Worm (Caenorhabditis elegans): ENCODE data around the gene R11E3.2.

DNA sequence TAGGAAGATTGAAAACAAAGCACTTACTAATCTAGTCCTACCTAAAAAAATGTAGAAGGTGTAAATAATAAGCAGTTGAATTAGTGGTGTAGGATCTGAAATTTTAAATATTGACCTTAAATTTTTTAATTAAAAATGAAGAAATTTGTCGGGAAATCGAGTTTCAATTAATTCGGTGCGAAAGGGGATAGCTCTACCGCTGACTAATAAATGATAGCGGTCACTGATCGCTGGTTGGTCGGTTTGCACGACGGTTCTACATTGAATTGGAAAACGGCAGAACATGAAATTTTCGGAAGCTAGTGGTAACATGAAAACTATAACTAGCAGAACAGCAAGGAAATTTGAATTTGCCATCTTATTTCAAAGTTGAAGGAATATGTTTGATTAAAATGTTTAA lies 8.2 kb downstream of the R11E3.2 start, which contains the start of gene set-15:
- TF ChIP-seq aly-2 (tag; optimal IDR thresholded peaks at IDR 0.05) = no peak
- TF ChIP-seq nhr-11 (tag; optimal IDR thresholded peaks at IDR 0.05) = no peak
- TF ChIP-seq fkh-4 (tag; optimal IDR thresholded peaks at IDR 0.05; ENCODE audit: borderline replicate concordance) = no peak

All from whole organism, L1 larva.